Worm (Caenorhabditis elegans): ENCODE results near the gene hrg-1.

Gene hrg-1

ce11 chrX:3997040-3997439 is 19.0 kb downstream of the hrg-1 start, which contains the start of gene R02E12.5:
TSS of gene R02E12.5 (plus strand) at chrX:3997340.
- no peak for TF ChIP-seq pax-1 (tag; optimal IDR thresholded peaks at IDR 0.05)
- TF ChIP-seq nfya-1 (tag; optimal IDR thresholded peaks at IDR 0.05) = no peak
- no peak for TF ChIP-seq hlh-6 (tag; optimal IDR thresholded peaks at IDR 0.05)
- TF ChIP-seq tbx-2 (tag; optimal IDR thresholded peaks at IDR 0.05) = no peak
- no peak for TF ChIP-seq lim-6 (tag; optimal IDR thresholded peaks at IDR 0.05)
- no peak for TF ChIP-seq sox-4 (tag; optimal IDR thresholded peaks at IDR 0.05)
- no peak for TF ChIP-seq K02D7.2 (tag; optimal IDR thresholded peaks at IDR 0.05)
- TF ChIP-seq Y22D7AL.16 (tag; optimal IDR thresholded peaks at IDR 0.05) = no peak
- no peak for TF ChIP-seq unc-3 (GFP tag; conservative IDR thresholded peaks at IDR 0.05)
- TF ChIP-seq unc-3 (tag; optimal IDR thresholded peaks at IDR 0.05) = no peak
- TF ChIP-seq ref-2 (tag; optimal IDR thresholded peaks at IDR 0.05) = no peak
- no peak for TF ChIP-seq npax-4 (tag; optimal IDR thresholded peaks at IDR 0.05)
- TF ChIP-seq ztf-16 (tag; optimal IDR thresholded peaks at IDR 0.05) = no peak

- peak; percentile 52 for TF ChIP-seq nhr-232 (tag; optimal IDR thresholded peaks at IDR 0.05)
- peak; percentile 52 for TF ChIP-seq hlh-6 (tag; optimal IDR thresholded peaks at IDR 0.05)
- peak; percentile 64 for TF ChIP-seq che-1 (tag; optimal IDR thresholded peaks at IDR 0.05)
- peak; percentile 15 for TF ChIP-seq ceh-31 (tag; optimal IDR thresholded peaks at IDR 0.05)
- no peak for TF ChIP-seq unc-86 (tag; optimal IDR thresholded peaks at IDR 0.05)
- no peak for TF ChIP-seq pha-2 (tag; optimal IDR thresholded peaks at IDR 0.05)
- TF ChIP-seq ceh-48 (tag; optimal IDR thresholded peaks at IDR 0.05) = peak; percentile 27
- TF ChIP-seq madf-2 (tag; optimal IDR thresholded peaks at IDR 0.05) = peak; percentile 16
- TF ChIP-seq ahr-1 (tag; optimal IDR thresholded peaks at IDR 0.05) = no peak
- TF ChIP-seq fkh-6 (tag; optimal IDR thresholded peaks at IDR 0.05) = peak; percentile 71
- TF ChIP-seq tbx-2 (tag; optimal IDR thresholded peaks at IDR 0.05) = peak; percentile 32
- peak; percentile 48 for TF ChIP-seq lin-11 (tag; optimal IDR thresholded peaks at IDR 0.05)
- TF ChIP-seq sdc-2 (tag; optimal IDR thresholded peaks at IDR 0.05) = peak; percentile 47
- peak; percentile 57 for TF ChIP-seq gmeb-2 (tag; optimal IDR thresholded peaks at IDR 0.05)
- TF ChIP-seq hlh-15 (tag; optimal IDR thresholded peaks at IDR 0.05) = peak; percentile 33
- peak; percentile 38 for TF ChIP-seq Y22D7AL.16 (tag; optimal IDR thresholded peaks at IDR 0.05)
- TF ChIP-seq ttx-3 (tag; optimal IDR thresholded peaks at IDR 0.05) = peak; percentile 33
- peak; percentile 65 for TF ChIP-seq ceh-6 (GFP tag; optimal IDR thresholded peaks at IDR 0.05)
- TF ChIP-seq sox-4 (tag; optimal IDR thresholded peaks at IDR 0.05) = peak; percentile 63
- TF ChIP-seq T23F11.4 (GFP tag; optimal IDR thresholded peaks at IDR 0.05) = peak; percentile 31
- peak; percentile 15 for TF ChIP-seq ceh-14 (tag; optimal IDR thresholded peaks at IDR 0.05)
- TF ChIP-seq elt-2 (tag; optimal IDR thresholded peaks at IDR 0.05) = peak; percentile 40
- peak; percentile 63 for TF ChIP-seq ceh-19 (GFP tag; optimal IDR thresholded peaks at IDR 0.05)
- TF ChIP-seq ceh-22 (tag; optimal IDR thresholded peaks at IDR 0.05) = no peak
- peak; percentile 21 for TF ChIP-seq ztf-16 (tag; optimal IDR thresholded peaks at IDR 0.05)
- TF ChIP-seq ceh-45 (GFP tag; IDR thresholded peaks at IDR 0.05) = 0 out of 2 replicates have a peak, but pooled peaks have one; percentile 9
- TF ChIP-seq C38D4.7 (GFP tag; optimal IDR thresholded peaks at IDR 0.05) = peak; percentile 51
- TF ChIP-seq C08G9.2 (tag; optimal IDR thresholded peaks at IDR 0.05) = peak; percentile 27
- TF ChIP-seq dmd-4 (tag; optimal IDR thresholded peaks at IDR 0.05; ENCODE audit: borderline replicate concordance) = no peak
- TF ChIP-seq unc-3 (GFP tag; conservative IDR thresholded peaks at IDR 0.05) = peak; percentile 45
- TF ChIP-seq unc-3 (tag; optimal IDR thresholded peaks at IDR 0.05) = peak; percentile 33
- peak; percentile 43 for TF ChIP-seq fax-1 (tag; optimal IDR thresholded peaks at IDR 0.05)
- TF ChIP-seq hlh-30 (tag; optimal IDR thresholded peaks at IDR 0.05; ENCODE audit: insufficient read depth) = no peak
- peak; percentile 44; the same call in 1 of the 2 replicates for TF ChIP-seq sox-2 (GFP tag; IDR thresholded peaks at IDR 0.05)
- TF ChIP-seq rnt-1 (tag; optimal IDR thresholded peaks at IDR 0.05) = peak; percentile 67
- no peak for TF ChIP-seq ets-4 (tag; optimal IDR thresholded peaks at IDR 0.05)
- peak; percentile 7 for TF ChIP-seq eyg-1 (tag; optimal IDR thresholded peaks at IDR 0.05)
- TF ChIP-seq K09A11.1 (tag; optimal IDR thresholded peaks at IDR 0.05; ENCODE audit: insufficient read depth) = peak; percentile 25
- no peak for TF ChIP-seq hlh-8 (tag; optimal IDR thresholded peaks at IDR 0.05)
- no peak for TF ChIP-seq fkh-10 (GFP tag; optimal IDR thresholded peaks at IDR 0.05)
- TF ChIP-seq pag-3 (tag; optimal IDR thresholded peaks at IDR 0.05; ENCODE audit: borderline replicate concordance) = no peak
Measured at ce11 chrX:3994418-3994817, 21.6 kb downstream of the hrg-1 start.

All from whole organism, late embryonic.